Worm (Caenorhabditis elegans) whole organism, L4 larva: ENCODE results near the gene perm-3.

Experiments used
- D1046.2 ChIP-seq: fragments of 200-800 bp; sonication (Bioruptor generic); IDR thresholded peaks from 2 replicates; pipeline ENCODE4 v1.3.6; 2022; ENCODE audit warnings: missing genetic modification characterization, missing compliant biosample characterization
- F44E2.7 ChIP-seq: fragments of 200-800 bp; sonication (Bioruptor generic); IDR thresholded peaks from 2 replicates; pipeline ENCODE4 v2.1.2; 2022; ENCODE audit warnings: missing genetic modification characterization, missing compliant biosample characterization
- R02D3.7 ChIP-seq: fragments of 150-350 bp; sonication (generic microtip); optimal IDR thresholded peaks from 3 replicates; lab custom pipeline; 2014; ENCODE audit warnings: missing biosample characterization, missing genetic modification characterization
- Y105C5A.15 ChIP-seq: fragments of 200-800 bp; sonication (Bioruptor generic); IDR thresholded peaks from 2 replicates; pipeline ENCODE4 v1.3.6; 2022; ENCODE audit warnings: missing genetic modification characterization, missing compliant biosample characterization
- Y5F2A.4 ChIP-seq: fragments of 200-800 bp; sonication (Bioruptor generic); optimal IDR thresholded peaks from 2 replicates; lab custom pipeline; 2018; ENCODE audit warnings: mild to moderate bottlenecking, missing genetic modification characterization, missing compliant biosample characterization
- Y75B8A.6 ChIP-seq: fragments of 200-800 bp; sonication (Bioruptor generic); IDR thresholded peaks from 2 replicates; pipeline ENCODE4 v1.3.6; 2022; ENCODE audit warnings: missing genetic modification reagents, missing genetic modification characterization, missing compliant biosample characterization
- ZK546.5 ChIP-seq, 2 experiments: sonication (generic microtip); optimal IDR thresholded peaks; 2 replicates each; lab custom pipeline; 2017; ENCODE audit warnings: missing biosample characterization in 2 of 2, missing genetic modification characterization in 2 of 2
- aha-1 ChIP-seq: fragments of 150-350 bp; peaks from one replicate; lab custom pipeline; 2014; ENCODE audit warnings: missing biosample characterization, missing genetic modification characterization
- attf-4 ChIP-seq: sonication (generic microtip); optimal IDR thresholded peaks from 3 replicates; lab custom pipeline; 2017; ENCODE audit warnings: missing biosample characterization, missing genetic modification characterization
- ceh-62 ChIP-seq: sonication (generic microtip); optimal IDR thresholded peaks from 2 replicates; lab custom pipeline; 2017; ENCODE audit warnings: missing biosample characterization, missing genetic modification characterization
- daf-12 ChIP-seq: fragments of 150-350 bp; optimal IDR thresholded peaks from 2 replicates; lab custom pipeline; 2014; ENCODE audit warnings: missing biosample characterization, missing genetic modification reagents, missing genetic modification characterization
- daf-16 ChIP-seq, 3 experiments: sonication (generic microtip); optimal IDR thresholded peaks; 2 replicates each; lab custom pipeline; 2016 to 2017; ENCODE audit warnings: missing genetic modification characterization in 3 of 3, missing genetic modification reagents in 3 of 3, mild to moderate bottlenecking in 2 of 3, missing compliant biosample characterization in 2 of 3, missing biosample characterization in 1 of 3, moderate library complexity in 1 of 3
- dmd-6 ChIP-seq: fragments of 200-800 bp; sonication (Bioruptor generic); IDR thresholded peaks from 2 replicates; pipeline ENCODE4 v1.3.6; 2022; ENCODE audit warnings: missing genetic modification reagents, missing genetic modification characterization, missing compliant biosample characterization
- dpl-1 ChIP-seq: fragments of 150-350 bp; optimal IDR thresholded peaks from 2 replicates; lab custom pipeline; 2014; ENCODE audit warnings: missing biosample characterization, missing genetic modification reagents, missing genetic modification characterization
- duxl-1 ChIP-seq: sonication (generic microtip); optimal IDR thresholded peaks from 2 replicates; lab custom pipeline; 2016; ENCODE audit warnings: mild to moderate bottlenecking, missing genetic modification characterization, moderate library complexity, missing compliant biosample characterization; ENCODE audit not compliant: poor library complexity
- dve-1 ChIP-seq: sonication (generic microtip); optimal IDR thresholded peaks from 2 replicates; lab custom pipeline; 2017; ENCODE audit warnings: antibody characterized with exemption, mild to moderate bottlenecking, missing genetic modification characterization, missing compliant biosample characterization; ENCODE audit not compliant: insufficient read depth
- egl-27 ChIP-seq: sonication (generic microtip); optimal IDR thresholded peaks from 3 replicates; lab custom pipeline; 2017; ENCODE audit warnings: missing biosample characterization, missing genetic modification reagents, missing genetic modification characterization
- fos-1 ChIP-seq: fragments of 150-350 bp; optimal IDR thresholded peaks from 2 replicates; lab custom pipeline; 2014; ENCODE audit warnings: missing biosample characterization, missing genetic modification characterization
- gei-8 ChIP-seq: fragments of 200-800 bp; sonication (Bioruptor generic); optimal IDR thresholded peaks from 2 replicates; lab custom pipeline; 2018; ENCODE audit warnings: mild to moderate bottlenecking, missing genetic modification characterization, missing compliant biosample characterization
- hif-1 ChIP-seq, 2 experiments: sonication (generic microtip); optimal IDR thresholded peaks; 2 replicates each; lab custom pipeline; 2016 to 2017; ENCODE audit warnings: missing compliant biosample characterization in 2 of 2, missing genetic modification characterization in 2 of 2, missing genetic modification reagents in 2 of 2, missing genotype in 2 of 2, mild to moderate bottlenecking in 1 of 2
- jun-1 ChIP-seq: fragments of 150-350 bp; optimal IDR thresholded peaks from 2 replicates; lab custom pipeline; 2014; ENCODE audit warnings: missing biosample characterization, missing genetic modification reagents, missing genetic modification characterization
- lim-7 ChIP-seq: fragments of 200-800 bp; sonication (Bioruptor generic); IDR thresholded peaks from 2 replicates; pipeline ENCODE4 v1.3.6; 2022; ENCODE audit warnings: missing genetic modification characterization, missing compliant biosample characterization
- lin-1 ChIP-seq: fragments of 200-800 bp; sonication (Bioruptor generic); IDR thresholded peaks from 2 replicates; pipeline ENCODE4 v1.3.6; 2022; ENCODE audit warnings: missing genetic modification reagents, missing genetic modification characterization, missing compliant biosample characterization
- lin-38 ChIP-seq: fragments of 200-800 bp; sonication (Bioruptor generic); IDR thresholded peaks from 2 replicates; pipeline ENCODE4 v1.3.6; 2022; ENCODE audit warnings: missing genetic modification reagents, missing genetic modification characterization, missing compliant biosample characterization
- lsy-2 ChIP-seq, 2 experiments: fragments of 150-350 bp in 1 of 2; sonication (generic microtip) in 1 of 2; optimal IDR thresholded peaks; 2 replicates each; lab custom pipeline; 2014 to 2017; ENCODE audit warnings: missing biosample characterization in 2 of 2, missing genetic modification characterization in 2 of 2
- madf-5 ChIP-seq, 2 experiments: fragments of 200-800 bp; sonication (Bioruptor generic); IDR thresholded peaks; 2 replicates each; pipeline ENCODE4 v1.3.6; 2022; ENCODE audit warnings: missing compliant biosample characterization in 2 of 2, missing genetic modification characterization in 2 of 2
- mep-1 ChIP-seq: fragments of 150-350 bp; sonication (generic microtip); optimal IDR thresholded peaks from 3 replicates; lab custom pipeline; 2014; ENCODE audit warnings: missing biosample characterization, missing genetic modification characterization
- mes-2 ChIP-seq: sonication (generic microtip); optimal IDR thresholded peaks from 2 replicates; lab custom pipeline; 2016; ENCODE audit warnings: missing genotype, mild to moderate bottlenecking, missing genetic modification characterization, missing compliant biosample characterization; ENCODE audit not compliant: poor library complexity, severe bottlenecking
- nhr-10 ChIP-seq: fragments of 150-350 bp; optimal IDR thresholded peaks from 2 replicates; lab custom pipeline; 2014; ENCODE audit warnings: missing biosample characterization, missing genetic modification characterization
- nhr-6 ChIP-seq: fragments of 150-350 bp; optimal IDR thresholded peaks from 2 replicates; lab custom pipeline; 2014; ENCODE audit warnings: missing biosample characterization, missing genetic modification characterization
- nhr-77 ChIP-seq: fragments of 150-350 bp; optimal IDR thresholded peaks from 2 replicates; lab custom pipeline; 2014; ENCODE audit warnings: missing biosample characterization, missing genetic modification characterization
- pha-4 ChIP-seq, 2 experiments: fragments of 150-350 bp in 1 of 2; fragments of 200-800 bp in 1 of 2; sonication (Bioruptor generic) in 1 of 2; IDR thresholded peaks in 1 of 2; optimal IDR thresholded peaks in 1 of 2; 2 replicates each; pipeline versions ENCODE4 v1.3.6 to Lab custom; 2014 to 2022; ENCODE audit warnings: missing genetic modification characterization in 2 of 2, missing genetic modification reagents in 2 of 2, missing biosample characterization in 1 of 2, missing compliant biosample characterization in 1 of 2
- php-3 ChIP-seq: fragments of 200-800 bp; sonication (Bioruptor generic); IDR thresholded peaks from 2 replicates; pipeline ENCODE4 v1.3.6; 2022; ENCODE audit warnings: missing genetic modification reagents, missing genetic modification characterization, missing compliant biosample characterization
- pqm-1 ChIP-seq: sonication (generic microtip); optimal IDR thresholded peaks from 2 replicates; lab custom pipeline; 2017; ENCODE audit warnings: missing biosample characterization, missing genetic modification characterization
- sdz-12 ChIP-seq: fragments of 200-800 bp; sonication (Bioruptor generic); optimal IDR thresholded peaks from 2 replicates; lab custom pipeline; 2018; ENCODE audit warnings: mild to moderate bottlenecking, missing genetic modification characterization, missing compliant biosample characterization
- skn-1 ChIP-seq: fragments of 150-350 bp; optimal IDR thresholded peaks from 2 replicates; lab custom pipeline; 2014; ENCODE audit warnings: missing biosample characterization, missing genetic modification characterization
- snpc-1.2 ChIP-seq: fragments of 200-800 bp; sonication (Bioruptor generic); IDR thresholded peaks from 2 replicates; pipeline ENCODE4 v1.3.6; 2022; ENCODE audit warnings: missing genetic modification reagents, missing genetic modification characterization, missing compliant biosample characterization
- snpc-4 ChIP-seq: fragments of 150-350 bp; optimal IDR thresholded peaks from 2 replicates; lab custom pipeline; 2014; ENCODE audit warnings: missing biosample characterization, missing genetic modification characterization
- tra-1 ChIP-seq: fragments of 200-800 bp; sonication (Bioruptor generic); IDR thresholded peaks from 2 replicates; pipeline ENCODE4 v1.3.6; 2022; ENCODE audit warnings: missing genetic modification reagents, missing genetic modification characterization, missing compliant biosample characterization
- unc-130 ChIP-seq: sonication (generic microtip); optimal IDR thresholded peaks from 2 replicates; lab custom pipeline; 2016; ENCODE audit warnings: missing genetic modification reagents, missing genetic modification characterization, missing compliant biosample characterization
- unc-62 ChIP-seq, 3 experiments: fragments of 150-350 bp in 1 of 3; sonication (generic microtip); optimal IDR thresholded peaks in 2 of 3; peaks in 1 of 3; 1 replicate in 1 of 3; 2 replicates in 2 of 3; lab custom pipeline; 2014 to 2017; ENCODE audit warnings: missing biosample characterization in 3 of 3, missing genetic modification characterization in 3 of 3, missing genetic modification reagents in 3 of 3, missing genotype in 1 of 3
- zfp-3 ChIP-seq: fragments of 200-800 bp; sonication (Bioruptor generic); conservative IDR thresholded peaks from 2 replicates; pipeline ENCODE4 v1.3.6; 2022; ENCODE audit warnings: missing genetic modification reagents, missing genetic modification characterization, missing compliant biosample characterization

perm-3 gene

DNA sequence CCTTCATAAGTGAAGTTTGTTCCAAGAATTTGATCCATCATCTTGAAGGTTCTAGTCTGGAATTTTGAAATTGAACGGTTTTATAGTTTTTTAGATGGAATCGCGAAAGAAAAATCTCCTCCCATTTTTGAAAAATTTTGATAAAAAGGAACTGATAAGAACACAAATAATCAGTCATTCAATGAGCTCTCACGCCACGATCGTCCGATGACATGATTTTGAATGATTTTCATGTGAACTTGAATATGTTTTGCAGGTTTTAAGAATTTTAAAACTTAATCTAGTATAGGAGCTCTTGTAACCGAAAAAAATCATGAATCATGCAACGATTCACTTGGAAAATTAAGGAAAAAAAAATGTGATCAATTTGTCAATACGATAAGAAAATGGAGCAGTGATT, 17.5 kb downstream of the perm-3 start, which contains the start of gene elo-5 (continued):
- TF ChIP-seq attf-4 (tag; lab: Kevin White, UChicago) (no peak), fos-1 (no peak)

DNA sequence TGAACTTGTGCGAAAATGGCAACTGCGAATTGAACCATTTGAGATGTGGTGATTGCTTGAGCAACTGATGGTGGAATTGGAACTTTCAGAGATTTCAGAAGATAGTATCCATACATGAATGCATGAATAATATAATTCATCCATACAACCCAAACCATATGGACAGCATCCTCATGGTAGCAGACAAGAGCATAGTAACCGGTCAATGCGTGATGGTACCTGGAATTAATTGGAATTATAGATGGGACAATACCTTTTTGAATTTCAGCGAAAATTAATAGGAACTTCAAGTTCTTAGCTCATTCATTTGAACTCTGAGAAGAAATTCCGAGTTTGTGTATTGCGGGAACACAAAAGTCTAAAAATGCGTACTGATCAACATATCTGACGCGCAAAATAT, 19.7 kb downstream of the perm-3 start:
- TF ChIP-seq duxl-1 (tag; lab: Kevin White, UChicago) (peak; percentile 31), snpc-4 (tag; lab: Kevin White, UChicago) (no peak), gei-8 (GFP tag; lab: Kevin White, UChicago) (peak; percentile 57), skn-1 (tag; lab: Kevin White, UChicago) (no peak), daf-16 (GFP tag; optimal IDR thresholded peaks at IDR 0.05; lab: Kevin White, UChicago) (no peak), daf-16 (tag; optimal IDR thresholded peaks at IDR 0.05; lab: Kevin White, UChicago) (peak; percentile 4), Y105C5A.15 (GFP tag; lab: Robert Waterston, UW) (peak; percentile 60; the same call in 1 of the 2 replicates), egl-27 (tag; lab: Kevin White, UChicago) (no peak), aha-1 (tag; lab: Kevin White, UChicago) (peak; percentile 53), lim-7 (GFP tag; lab: Robert Waterston, UW) (peak; percentile 14; the same call in 1 of the 2 replicates), tra-1 (GFP tag; lab: Robert Waterston, UW) (peak; percentile 18; the same call in 1 of the 2 replicates), hif-1 (tag; optimal IDR thresholded peaks at IDR 0.05; lab: Kevin White, UChicago) (no peak), Y5F2A.4 (GFP tag; lab: Kevin White, UChicago) (no peak), D1046.2 (GFP tag; lab: Robert Waterston, UW) (peak; percentile 25; the same call in 1 of the 2 replicates), lin-38 (GFP tag; lab: Robert Waterston, UW) (no peak), fos-1 (no peak)

DNA sequence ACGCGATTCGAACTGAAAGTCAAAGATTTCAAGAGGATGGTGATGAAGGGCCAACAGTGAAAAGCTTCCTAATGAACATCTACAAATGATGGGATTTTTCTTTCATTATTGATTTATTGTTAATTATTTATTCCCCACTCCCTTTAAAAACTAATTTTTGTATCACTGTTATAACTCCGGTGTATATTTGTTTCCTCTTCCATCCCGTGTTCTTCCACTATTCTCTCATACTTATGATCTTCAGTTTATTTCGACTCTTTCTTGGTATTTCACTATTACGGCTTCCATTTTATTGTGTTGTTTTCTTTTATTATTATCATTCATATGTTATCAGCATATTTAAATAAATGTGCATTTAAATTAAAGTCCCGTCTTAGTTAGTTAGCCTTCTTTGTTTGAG, 20.3 kb downstream of the perm-3 start:
- TF ChIP-seq mep-1 (tag; lab: Kevin White, UChicago), result peak; percentile 44
- peak; percentile 37 for TF ChIP-seq dmd-6
- TF ChIP-seq ZK546.5 (tag; optimal IDR thresholded peaks at IDR 0.05; lab: Kevin White, UChicago), result no peak
- TF ChIP-seq php-3 (GFP tag; lab: Robert Waterston, UW), result peak; percentile 5; the same call in 1 of the 2 replicates
- TF ChIP-seq lin-1, result no peak
- peak; percentile 8 for TF ChIP-seq pqm-1 (tag; lab: Kevin White, UChicago)
- peak; percentile 14 for TF ChIP-seq nhr-77 (tag; lab: Kevin White, UChicago)
- no peak for TF ChIP-seq daf-16 (GFP tag; optimal IDR thresholded peaks at IDR 0.05; lab: Kevin White, UChicago)
- TF ChIP-seq daf-16 (tag; optimal IDR thresholded peaks at IDR 0.05; lab: Kevin White, UChicago), result peak; percentile 61
- no peak for TF ChIP-seq daf-12
- peak; percentile 36 for TF ChIP-seq dve-1 (tag; lab: Kevin White, UChicago)
- TF ChIP-seq mes-2 (tag; lab: Kevin White, UChicago), result no peak
- peak in 1 of 2 experiments; percentile 51 for TF ChIP-seq unc-62 (GFP tag; optimal IDR thresholded peaks at IDR 0.05 in 1 of 2; lab: Kevin White, UChicago)
- no peak for TF ChIP-seq unc-62 (tag; optimal IDR thresholded peaks at IDR 0.05; lab: Kevin White, UChicago)

DNA sequence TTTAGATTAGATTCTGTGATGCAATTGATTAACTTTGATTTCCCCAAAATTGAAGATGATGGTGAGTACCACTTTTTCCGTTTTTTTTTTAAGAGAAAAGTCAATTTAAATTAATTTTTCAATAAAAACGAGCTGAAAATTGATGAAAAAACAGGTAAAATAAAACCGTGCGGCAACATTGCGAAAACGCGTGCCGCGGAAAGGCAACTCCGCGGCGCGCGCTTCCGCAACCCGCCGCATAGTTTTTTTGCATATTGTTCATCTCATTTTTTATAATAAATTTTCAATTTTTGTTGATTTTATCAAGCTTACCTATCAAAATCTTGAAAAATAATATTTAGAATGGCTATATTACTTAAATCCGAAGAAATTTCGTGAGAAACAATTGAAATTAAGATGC, 23.7 kb downstream of the perm-3 start:
- no peak for TF ChIP-seq daf-12
- TF ChIP-seq nhr-6 (tag; lab: Kevin White, UChicago), result peak; percentile 25
- no peak for TF ChIP-seq R02D3.7 (tag; lab: Kevin White, UChicago)
- no peak for TF ChIP-seq madf-5 (GFP tag; IDR thresholded peaks at IDR 0.05; lab: Robert Waterston, UW)
- peak; percentile 2 for TF ChIP-seq unc-130 (GFP tag; lab: Kevin White, UChicago)
- no peak for TF ChIP-seq nhr-10 (tag; lab: Kevin White, UChicago)
- peak; percentile 58 for TF ChIP-seq lin-38 (GFP tag; lab: Robert Waterston, UW)
- TF ChIP-seq sdz-12 (GFP tag; lab: Kevin White, UChicago), result no peak
- no peak for TF ChIP-seq jun-1 (tag; lab: Kevin White, UChicago)
- TF ChIP-seq Y105C5A.15 (GFP tag; lab: Robert Waterston, UW), result no peak
- peak; percentile 47 for TF ChIP-seq dve-1 (tag; lab: Kevin White, UChicago)
- no peak for TF ChIP-seq Y75B8A.6 (GFP tag; lab: Robert Waterston, UW)
- TF ChIP-seq daf-16 (GFP tag; optimal IDR thresholded peaks at IDR 0.05; lab: Kevin White, UChicago), result no peak
- no peak for TF ChIP-seq daf-16 (tag; optimal IDR thresholded peaks at IDR 0.05; lab: Kevin White, UChicago)
- peak; percentile 49; the same call in 1 of the 2 replicates for TF ChIP-seq snpc-1.2 (GFP tag; lab: Robert Waterston, UW)
- TF ChIP-seq pha-4 (GFP tag; IDR thresholded peaks at IDR 0.05; lab: Robert Waterston, UW), result peak; percentile 53; the same call in 1 of the 2 replicates
- TF ChIP-seq pha-4 (tag; optimal IDR thresholded peaks at IDR 0.05; lab: Kevin White, UChicago), result no peak
- no peak for TF ChIP-seq php-3 (GFP tag; lab: Robert Waterston, UW)
- TF ChIP-seq lsy-2 (tag; optimal IDR thresholded peaks at IDR 0.05; lab: Kevin White, UChicago), result peak in 1 of 2 experiments; percentile 58
- no peak for TF ChIP-seq ceh-62
- TF ChIP-seq mes-2 (tag; lab: Kevin White, UChicago), result peak; percentile 46
- TF ChIP-seq zfp-3, result no peak
- TF ChIP-seq F44E2.7 (GFP tag; lab: Robert Waterston, UW), result 0 out of 2 replicates have a peak, but pooled peaks have one; percentile 15
- no peak for TF ChIP-seq unc-62 (GFP tag; optimal IDR thresholded peaks at IDR 0.05 in 1 of 2; lab: Kevin White, UChicago)
- TF ChIP-seq unc-62 (tag; optimal IDR thresholded peaks at IDR 0.05; lab: Kevin White, UChicago), result no peak
- peak; percentile 33 for TF ChIP-seq dpl-1 (GFP tag; lab: Kevin White, UChicago)
